Worm (Caenorhabditis elegans): ENCODE data around the gene ZK1321.1.

ZK1321.1 gene

ce11 chrII:9793197-9793596 lies 39.4 kb downstream of the ZK1321.1 start, which contains the start of gene cyp-13A3:
cyp-13A3 (minus strand) TSS chrII:9793297.
- no peak for TF ChIP-seq pha-4 (tag; optimal IDR thresholded peaks at IDR 0.05)
- TF ChIP-seq ceh-16 (tag; optimal IDR thresholded peaks at IDR 0.05) = no peak
- no peak for TF ChIP-seq sea-2 (GFP tag; optimal IDR thresholded peaks at IDR 0.05)
- TF ChIP-seq zag-1 (tag; optimal IDR thresholded peaks at IDR 0.05) = no peak

DNA sequence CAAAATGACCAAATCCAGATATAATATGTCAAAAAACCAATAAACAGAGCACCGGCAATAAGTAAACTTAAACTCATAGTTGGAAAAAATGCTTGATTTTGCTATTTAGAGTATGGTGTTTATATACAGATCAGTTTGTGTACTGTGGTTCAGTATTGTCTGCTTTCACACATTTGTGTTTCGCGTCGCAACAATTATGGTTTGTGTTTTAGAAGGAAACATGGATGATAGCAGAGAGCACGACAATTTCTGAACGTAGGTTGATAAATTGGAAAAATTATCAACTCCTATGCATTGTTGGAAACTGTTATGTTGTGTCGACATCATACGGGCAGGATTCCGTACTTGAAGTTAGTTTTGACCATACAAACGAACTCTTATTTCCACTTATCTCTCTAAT lies 43.8 kb downstream of the ZK1321.1 start, which contains the start of gene cyp-13A4:
Gene cyp-13A4, minus strand, starts transcription at position 77 of the 400 bp plus-strand sequence.
- TF ChIP-seq ZK546.5 (tag; optimal IDR thresholded peaks at IDR 0.05) = no peak
- no peak for TF ChIP-seq nhr-237 (tag; optimal IDR thresholded peaks at IDR 0.05)
- TF ChIP-seq nfya-1 (tag; optimal IDR thresholded peaks at IDR 0.05; ENCODE audit: insufficient read depth) = no peak
- no peak for TF ChIP-seq nhr-43 (tag; optimal IDR thresholded peaks at IDR 0.05; ENCODE audit: poor library complexity, severe bottlenecking)
- TF ChIP-seq elt-2 (tag; optimal IDR thresholded peaks at IDR 0.05) = peak; percentile 18
- peak; percentile 36 for TF ChIP-seq pqm-1 (tag; optimal IDR thresholded peaks at IDR 0.05)
- TF ChIP-seq eor-1 (tag; optimal IDR thresholded peaks at IDR 0.05) = no peak
- TF ChIP-seq nhr-77 (tag; optimal IDR thresholded peaks at IDR 0.05) = no peak
- TF ChIP-seq zag-1 (tag; optimal IDR thresholded peaks at IDR 0.05) = no peak
- no peak for TF ChIP-seq lsy-12 (tag; optimal IDR thresholded peaks at IDR 0.05)
- no peak for TF ChIP-seq elt-1 (tag; optimal IDR thresholded peaks at IDR 0.05)
- no peak for TF ChIP-seq jun-1 (tag; optimal IDR thresholded peaks at IDR 0.05)
- TF ChIP-seq ceh-9 (tag; optimal IDR thresholded peaks at IDR 0.05) = no peak
- TF ChIP-seq ceh-16 (tag; optimal IDR thresholded peaks at IDR 0.05) = no peak
- no peak for TF ChIP-seq nhr-25 (tag; optimal IDR thresholded peaks at IDR 0.05)
- no peak for TF ChIP-seq skn-1 (tag; optimal IDR thresholded peaks at IDR 0.05)
- TF ChIP-seq unc-39 (tag; optimal IDR thresholded peaks at IDR 0.05) = no peak
- TF ChIP-seq nhr-76 (tag; optimal IDR thresholded peaks at IDR 0.05) = no peak

DNA sequence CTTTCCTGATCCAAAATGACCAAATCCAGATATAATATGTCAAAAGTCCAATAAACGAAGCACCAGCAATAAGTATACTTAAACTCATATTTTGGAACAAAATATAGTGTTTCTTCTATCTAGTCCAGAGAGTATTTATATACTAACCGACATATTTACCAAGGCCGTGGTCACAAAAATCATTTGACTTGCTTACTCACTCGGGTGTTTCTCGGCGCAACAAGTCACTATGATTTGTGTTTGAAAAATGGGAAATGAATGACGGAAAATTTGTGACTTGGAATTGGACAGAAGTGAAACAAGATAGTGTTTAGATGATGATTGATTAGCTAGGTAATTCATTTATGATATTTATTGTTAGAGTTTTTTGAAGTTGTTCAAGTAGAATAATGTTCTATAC lies 46.4 kb downstream of the ZK1321.1 start, which contains the start of gene cyp-13A5:
Gene cyp-13A5, minus strand, starts transcription at position 112 of the 400 bp plus-strand sequence.
- TF ChIP-seq ztf-4 (tag; optimal IDR thresholded peaks at IDR 0.05) (no peak), eor-1 (tag; optimal IDR thresholded peaks at IDR 0.05) (no peak), nhr-28 (tag; optimal IDR thresholded peaks at IDR 0.05) (no peak), pqm-1 (tag; optimal IDR thresholded peaks at IDR 0.05) (peak; percentile 65), ZK546.5 (tag; optimal IDR thresholded peaks at IDR 0.05) (no peak), elt-3 (tag; optimal IDR thresholded peaks at IDR 0.05) (no peak), mdl-1 (tag; optimal IDR thresholded peaks at IDR 0.05) (no peak), nhr-77 (tag; optimal IDR thresholded peaks at IDR 0.05) (no peak), mml-1 (tag; optimal IDR thresholded peaks at IDR 0.05) (no peak), nhr-23 (tag; optimal IDR thresholded peaks at IDR 0.05) (peak; percentile 47), nhr-76 (tag; optimal IDR thresholded peaks at IDR 0.05) (no peak), elt-2 (tag; optimal IDR thresholded peaks at IDR 0.05) (peak; percentile 37), pha-4 (tag; optimal IDR thresholded peaks at IDR 0.05) (peak; percentile 64)

- TF ChIP-seq pha-4 (tag; optimal IDR thresholded peaks at IDR 0.05) (peak; percentile 2), elt-2 (tag; optimal IDR thresholded peaks at IDR 0.05) (peak; percentile 26), elt-1 (tag; optimal IDR thresholded peaks at IDR 0.05) (no peak), ceh-16 (tag; optimal IDR thresholded peaks at IDR 0.05) (no peak), unc-62 (GFP tag; optimal IDR thresholded peaks at IDR 0.05) (no peak), nhr-67 (tag; optimal IDR thresholded peaks at IDR 0.05) (no peak), snpc-4 (tag; optimal IDR thresholded peaks at IDR 0.05) (no peak), fkh-10 (GFP tag; optimal IDR thresholded peaks at IDR 0.05) (no peak), skn-1 (tag; optimal IDR thresholded peaks at IDR 0.05) (no peak), nhr-28 (tag; optimal IDR thresholded peaks at IDR 0.05) (no peak)
Observed at ce11 chrII:9802642-9803041, 48.8 kb downstream of the ZK1321.1 start, which contains the start of gene cyp-13A6. cyp-13A6 (minus strand) TSS chrII:9802821.

- no peak for TF ChIP-seq hmg-11 (tag; optimal IDR thresholded peaks at IDR 0.05)
- no peak for TF ChIP-seq ceh-9 (tag; optimal IDR thresholded peaks at IDR 0.05)
- TF ChIP-seq nhr-77 (tag; optimal IDR thresholded peaks at IDR 0.05) = no peak
- TF ChIP-seq fos-1 (tag; optimal IDR thresholded peaks at IDR 0.05) = no peak
- TF ChIP-seq fkh-2 (tag; optimal IDR thresholded peaks at IDR 0.05) = no peak
- TF ChIP-seq egl-5 (tag; optimal IDR thresholded peaks at IDR 0.05) = no peak
- no peak for TF ChIP-seq ztf-11 (tag; optimal IDR thresholded peaks at IDR 0.05)
- no peak for TF ChIP-seq lsy-12 (tag; optimal IDR thresholded peaks at IDR 0.05)
- no peak for TF ChIP-seq nfya-1 (tag; optimal IDR thresholded peaks at IDR 0.05; ENCODE audit: insufficient read depth)
- no peak for TF ChIP-seq ceh-16 (tag; optimal IDR thresholded peaks at IDR 0.05)
- TF ChIP-seq ztf-4 (tag; optimal IDR thresholded peaks at IDR 0.05) = no peak
- TF ChIP-seq nhr-25 (tag; optimal IDR thresholded peaks at IDR 0.05) = no peak
- TF ChIP-seq sea-2 (GFP tag; optimal IDR thresholded peaks at IDR 0.05) = no peak
- no peak for TF ChIP-seq fkh-10 (GFP tag; optimal IDR thresholded peaks at IDR 0.05)
- TF ChIP-seq nhr-12 (tag; optimal IDR thresholded peaks at IDR 0.05) = no peak
- no peak for TF ChIP-seq aly-2 (tag; optimal IDR thresholded peaks at IDR 0.05)
- no peak for TF ChIP-seq nhr-76 (tag; optimal IDR thresholded peaks at IDR 0.05)
- TF ChIP-seq lin-15B (tag; optimal IDR thresholded peaks at IDR 0.05) = no peak
Observed at ce11 chrII:9803320-9803719, 49.5 kb downstream of the ZK1321.1 start, which contains the start of gene cyp-13A7. cyp-13A7 (plus strand) TSS chrII:9803620.
